Fruit fly (Drosophila melanogaster) whole organism, prepupa: ENCODE results near the gene Hsp60D.

Source experiments
- Blimp-1 ChIP-seq: fragments of 200-800 bp; sonication (Bioruptor generic); optimal IDR thresholded peaks from 3 replicates; lab custom pipeline; 2017; ENCODE audit warnings: missing biosample characterization, missing genetic modification characterization, mild to moderate bottlenecking, moderate library complexity, missing genetic modification reagents
- CG10669 ChIP-seq: fragments of 200-800 bp; sonication (Bioruptor generic); optimal IDR thresholded peaks from 3 replicates; lab custom pipeline; 2018; ENCODE audit warnings: missing biosample characterization, mild to moderate bottlenecking, missing genetic modification characterization, moderate library complexity
- CG11294 ChIP-seq: fragments of 200-800 bp; sonication (Bioruptor generic); IDR thresholded peaks from 2 replicates; pipeline ENCODE4 v1.3.6; 2022; ENCODE audit warnings: missing biosample characterization, missing genetic modification characterization
- CG11762 ChIP-seq: fragments of 200-800 bp; sonication (Bioruptor generic); optimal IDR thresholded peaks from 3 replicates; lab custom pipeline; 2016; ENCODE audit warnings: missing biosample characterization, missing genetic modification characterization; ENCODE audit not compliant: insufficient read depth
- CG11902 ChIP-seq: fragments of 200-800 bp; sonication (Bioruptor generic); optimal IDR thresholded peaks from 3 replicates; lab custom pipeline; 2016; ENCODE audit warnings: missing biosample characterization, missing genetic modification characterization
- CG15336 ChIP-seq: fragments of 200-800 bp; sonication (Bioruptor generic); IDR thresholded peaks from 2 replicates; pipeline ENCODE4 v1.3.6; 2022; ENCODE audit warnings: missing biosample characterization, missing genetic modification characterization
- CG1621 ChIP-seq: fragments of 200-800 bp; sonication (Bioruptor generic); optimal IDR thresholded peaks from 3 replicates; lab custom pipeline; 2018; ENCODE audit warnings: missing biosample characterization, mild to moderate bottlenecking, missing genetic modification characterization
- CG3032 ChIP-seq: fragments of 200-800 bp; optimal IDR thresholded peaks from 2 replicates; lab custom pipeline; 2019; ENCODE audit warnings: missing biosample characterization, mild to moderate bottlenecking, missing genetic modification characterization, moderate library complexity
- CG32006 ChIP-seq: fragments of 200-800 bp; sonication (Bioruptor generic); optimal IDR thresholded peaks from 3 replicates; lab custom pipeline; 2017; ENCODE audit warnings: missing biosample characterization, mild to moderate bottlenecking, missing genetic modification characterization
- CG34406 ChIP-seq: fragments of 200-800 bp; sonication (Bioruptor generic); optimal IDR thresholded peaks from 3 replicates; lab custom pipeline; 2016; ENCODE audit warnings: missing biosample characterization, missing genetic modification characterization
- CG3919 ChIP-seq: fragments of 200-800 bp; sonication (Bioruptor generic); optimal IDR thresholded peaks from 3 replicates; lab custom pipeline; 2016; ENCODE audit warnings: missing biosample characterization, missing genetic modification characterization
- CG4318 ChIP-seq: fragments of 200-800 bp; sonication (Bioruptor generic); optimal IDR thresholded peaks from 3 replicates; lab custom pipeline; 2017; ENCODE audit warnings: missing biosample characterization, mild to moderate bottlenecking, missing genetic modification characterization
- CG6163 ChIP-seq: fragments of 200-800 bp; sonication (Bioruptor generic); IDR thresholded peaks from 3 replicates; pipeline ENCODE4 v1.3.6; 2022; ENCODE audit warnings: missing biosample characterization, missing genetic modification characterization
- CG6792 ChIP-seq: fragments of 200-800 bp; sonication (Bioruptor generic); optimal IDR thresholded peaks from 3 replicates; lab custom pipeline; 2016; ENCODE audit warnings: missing biosample characterization, missing genetic modification characterization
- CG6854 ChIP-seq: fragments of 200-800 bp; sonication (Bioruptor generic); optimal IDR thresholded peaks from 2 replicates; lab custom pipeline; 2017; ENCODE audit warnings: missing biosample characterization, mild to moderate bottlenecking, missing genetic modification characterization
- CG7368 ChIP-seq: fragments of 200-800 bp; sonication (Bioruptor generic); optimal IDR thresholded peaks from 3 replicates; lab custom pipeline; 2016; ENCODE audit warnings: missing biosample characterization, missing genetic modification characterization
- CG8119 ChIP-seq: fragments of 200-800 bp; sonication (Bioruptor generic); IDR thresholded peaks from 3 replicates; pipeline ENCODE4 v1.3.6; 2022; ENCODE audit warnings: missing biosample characterization, missing genetic modification characterization
- CG8319 ChIP-seq: fragments of 200-800 bp; sonication (Bioruptor generic); optimal IDR thresholded peaks from 3 replicates; lab custom pipeline; 2016; ENCODE audit warnings: missing biosample characterization, missing genetic modification characterization
- CG9139 ChIP-seq: fragments of 200-800 bp; sonication (Bioruptor generic); optimal IDR thresholded peaks from 3 replicates; lab custom pipeline; 2017; ENCODE audit warnings: missing biosample characterization, mild to moderate bottlenecking, missing genetic modification characterization
- Eip75B ChIP-seq: fragments of 200-800 bp; sonication (Bioruptor generic); optimal IDR thresholded peaks from 3 replicates; lab custom pipeline; 2016; ENCODE audit warnings: missing biosample characterization, missing genetic modification characterization
- Eip78C ChIP-seq: fragments of 200-800 bp; sonication (Bioruptor generic); peaks from one replicate; lab custom pipeline; 2016; ENCODE audit warnings: missing biosample characterization, missing genetic modification characterization
- Eip93F ChIP-seq: fragments of 200-800 bp; sonication (Bioruptor generic); optimal IDR thresholded peaks from 2 replicates; lab custom pipeline; 2016; ENCODE audit warnings: missing biosample characterization, mild to moderate bottlenecking, missing genetic modification characterization
- Ets96B ChIP-seq: fragments of 200-800 bp; optimal IDR thresholded peaks from 2 replicates; lab custom pipeline; 2019; ENCODE audit warnings: missing biosample characterization, mild to moderate bottlenecking, missing genetic modification characterization, moderate library complexity
- Gug ChIP-seq: fragments of 200-800 bp; sonication (Bioruptor generic); IDR thresholded peaks from 2 replicates; pipeline ENCODE4 v1.3.6; 2022; ENCODE audit warnings: missing biosample characterization, missing genetic modification characterization
- Hr38 ChIP-seq: sonication (Bioruptor generic); optimal IDR thresholded peaks from 2 replicates; lab custom pipeline; 2016; ENCODE audit warnings: missing biosample characterization, missing genetic modification characterization
- Hr4 ChIP-seq: fragments of 200-800 bp; sonication (Bioruptor generic); optimal IDR thresholded peaks from 3 replicates; lab custom pipeline; 2016; ENCODE audit warnings: missing biosample characterization, missing genetic modification characterization
- Lpt ChIP-seq: fragments of 200-800 bp; sonication (Bioruptor generic); optimal IDR thresholded peaks from 3 replicates; lab custom pipeline; 2016; ENCODE audit warnings: missing biosample characterization, missing genetic modification characterization
- Met ChIP-seq: fragments of 200-800 bp; sonication (Bioruptor generic); optimal IDR thresholded peaks from 3 replicates; lab custom pipeline; 2016; ENCODE audit warnings: missing biosample characterization, missing genetic modification characterization
- OdsH ChIP-seq: fragments of 200-800 bp; sonication (Bioruptor generic); optimal IDR thresholded peaks from 3 replicates; lab custom pipeline; 2016; ENCODE audit warnings: missing biosample characterization, missing genetic modification characterization
- Smox ChIP-seq: fragments of 200-800 bp; sonication (Bioruptor generic); optimal IDR thresholded peaks from 3 replicates; lab custom pipeline; 2016; ENCODE audit warnings: missing biosample characterization, missing genetic modification characterization
- Sox102F ChIP-seq: fragments of 200-800 bp; sonication (Bioruptor generic); optimal IDR thresholded peaks from 2 replicates; lab custom pipeline; 2016; ENCODE audit warnings: missing biosample characterization, mild to moderate bottlenecking, missing genetic modification characterization
- Sox14 ChIP-seq: fragments of 200-800 bp; sonication (Bioruptor generic); optimal IDR thresholded peaks from 3 replicates; lab custom pipeline; 2016; ENCODE audit warnings: missing biosample characterization, missing genetic modification characterization
- Sox15 ChIP-seq: fragments of 200-800 bp; sonication (Bioruptor generic); optimal IDR thresholded peaks from 3 replicates; lab custom pipeline; 2016; ENCODE audit warnings: missing biosample characterization, missing genetic modification characterization
- achi ChIP-seq: fragments of 200-800 bp; sonication (Bioruptor generic); optimal IDR thresholded peaks from 3 replicates; lab custom pipeline; 2016; ENCODE audit warnings: missing biosample characterization, missing genetic modification characterization
- acj6 ChIP-seq: fragments of 200-800 bp; sonication (Bioruptor generic); optimal IDR thresholded peaks from 3 replicates; lab custom pipeline; 2016; ENCODE audit warnings: missing biosample characterization, missing genetic modification characterization
- cyc ChIP-seq: fragments of 200-800 bp; sonication (Bioruptor generic); optimal IDR thresholded peaks from 3 replicates; lab custom pipeline; 2016; ENCODE audit warnings: missing biosample characterization, missing genetic modification characterization
- dac ChIP-seq: fragments of 200-800 bp; sonication (Bioruptor generic); optimal IDR thresholded peaks from 2 replicates; lab custom pipeline; 2017; ENCODE audit warnings: missing biosample characterization, mild to moderate bottlenecking, missing genetic modification characterization
- eg ChIP-seq: fragments of 200-800 bp; sonication (Bioruptor generic); IDR thresholded peaks from 3 replicates; pipeline ENCODE4 v1.3.6; 2022; ENCODE audit warnings: missing biosample characterization, missing genetic modification characterization
- fd59A ChIP-seq: fragments of 200-800 bp; sonication (Bioruptor generic); optimal IDR thresholded peaks from 2 replicates; lab custom pipeline; 2017; ENCODE audit warnings: missing biosample characterization, mild to moderate bottlenecking, missing genetic modification characterization, missing genetic modification reagents
- fd85E ChIP-seq: fragments of 200-800 bp; sonication (Bioruptor generic); optimal IDR thresholded peaks from 3 replicates; lab custom pipeline; 2016; ENCODE audit warnings: missing biosample characterization, missing genetic modification characterization
- fkh ChIP-seq: fragments of 200-800 bp; sonication (Bioruptor generic); optimal IDR thresholded peaks from 3 replicates; lab custom pipeline; 2017; ENCODE audit warnings: missing biosample characterization, mild to moderate bottlenecking, missing genetic modification characterization, moderate library complexity
- lz ChIP-seq: fragments of 200-800 bp; sonication (Bioruptor generic); optimal IDR thresholded peaks from 3 replicates; lab custom pipeline; 2016; ENCODE audit warnings: missing biosample characterization, missing genetic modification characterization
- net ChIP-seq: fragments of 200-800 bp; sonication (Bioruptor generic); optimal IDR thresholded peaks from 3 replicates; lab custom pipeline; 2016; ENCODE audit warnings: missing biosample characterization, missing genetic modification characterization
- pdm3 ChIP-seq: fragments of 200-800 bp; sonication (Bioruptor generic); optimal IDR thresholded peaks from 3 replicates; lab custom pipeline; 2016; ENCODE audit warnings: missing biosample characterization, missing genetic modification characterization
- salr ChIP-seq, 2 experiments: fragments of 200-800 bp; sonication (Bioruptor generic); optimal IDR thresholded peaks; 3 replicates each; lab custom pipeline; 2016 to 2018; ENCODE audit warnings: missing biosample characterization in 2 of 2, missing genetic modification characterization in 2 of 2, mild to moderate bottlenecking in 1 of 2
- spab ChIP-seq: fragments of 200-800 bp; sonication (Bioruptor generic); optimal IDR thresholded peaks from 2 replicates; lab custom pipeline; 2017; ENCODE audit warnings: missing biosample characterization, mild to moderate bottlenecking, missing genetic modification characterization, missing genetic modification reagents
- ss ChIP-seq, 2 experiments: fragments of 200-800 bp; sonication (Bioruptor generic); optimal IDR thresholded peaks; 2 replicates in 1 of 2; 3 replicates in 1 of 2; lab custom pipeline; 2017 to 2018; ENCODE audit warnings: mild to moderate bottlenecking in 2 of 2, missing biosample characterization in 2 of 2, missing genetic modification characterization in 2 of 2, moderate library complexity in 1 of 2
- svp ChIP-seq: fragments of 200-800 bp; sonication (Bioruptor generic); peaks from one replicate; lab custom pipeline; 2016; ENCODE audit warnings: missing biosample characterization, missing genetic modification characterization
- topi ChIP-seq: fragments of 200-800 bp; sonication (Bioruptor generic); optimal IDR thresholded peaks from 3 replicates; lab custom pipeline; 2016; ENCODE audit warnings: missing biosample characterization, missing genetic modification characterization
- vri ChIP-seq: fragments of 200-800 bp; sonication (Bioruptor generic); optimal IDR thresholded peaks from 3 replicates; lab custom pipeline; 2016; ENCODE audit warnings: missing biosample characterization, mild to moderate bottlenecking, missing genetic modification characterization

The Hsp60D gene

DNA sequence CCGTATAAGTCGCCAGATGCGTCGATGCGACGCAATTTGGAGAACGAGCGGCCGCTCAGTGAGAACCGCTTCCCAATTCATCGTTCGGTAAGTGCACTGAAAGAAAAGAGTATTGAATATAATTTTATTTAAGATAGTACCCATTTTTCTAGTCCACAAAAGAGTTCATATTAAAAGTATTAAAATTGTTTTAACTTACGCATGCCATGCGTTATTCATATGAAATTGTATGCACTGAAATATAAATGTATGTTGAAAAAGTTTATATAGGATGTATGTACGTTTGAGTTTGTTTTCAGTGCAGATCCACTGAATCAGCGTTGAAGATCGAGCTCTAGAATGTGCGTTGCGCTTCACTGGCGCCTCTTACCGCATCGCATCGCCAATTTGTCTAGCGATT lies 49.7 kb downstream of the Hsp60D start (continued):
- TF ChIP-seq cyc (GFP tag; lab: Kevin White, UChicago), result no peak
- 0 out of 3 replicates have a peak, but pooled peaks have one; percentile 24 for TF ChIP-seq CG6163
- TF ChIP-seq achi (GFP tag; lab: Kevin White, UChicago), result peak; percentile 18
- no peak for TF ChIP-seq Eip75B (GFP tag; lab: Kevin White, UChicago)
- peak; percentile 23 for TF ChIP-seq net (GFP tag; lab: Kevin White, UChicago)
- peak; percentile 5 for TF ChIP-seq Sox14
- TF ChIP-seq CG9139 (GFP tag; lab: Kevin White, UChicago), result no peak
- TF ChIP-seq Sox15, result no peak
- TF ChIP-seq CG10669 (GFP tag; lab: Kevin White, UChicago), result no peak
- TF ChIP-seq Gug (GFP tag; lab: Robert Waterston, UW), result no peak
- TF ChIP-seq CG3032 (tag; lab: Kevin White, UChicago), result no peak
- no peak for TF ChIP-seq Blimp-1 (GFP tag; lab: Kevin White, UChicago)
- no peak for TF ChIP-seq Met (GFP tag; lab: Kevin White, UChicago)

DNA sequence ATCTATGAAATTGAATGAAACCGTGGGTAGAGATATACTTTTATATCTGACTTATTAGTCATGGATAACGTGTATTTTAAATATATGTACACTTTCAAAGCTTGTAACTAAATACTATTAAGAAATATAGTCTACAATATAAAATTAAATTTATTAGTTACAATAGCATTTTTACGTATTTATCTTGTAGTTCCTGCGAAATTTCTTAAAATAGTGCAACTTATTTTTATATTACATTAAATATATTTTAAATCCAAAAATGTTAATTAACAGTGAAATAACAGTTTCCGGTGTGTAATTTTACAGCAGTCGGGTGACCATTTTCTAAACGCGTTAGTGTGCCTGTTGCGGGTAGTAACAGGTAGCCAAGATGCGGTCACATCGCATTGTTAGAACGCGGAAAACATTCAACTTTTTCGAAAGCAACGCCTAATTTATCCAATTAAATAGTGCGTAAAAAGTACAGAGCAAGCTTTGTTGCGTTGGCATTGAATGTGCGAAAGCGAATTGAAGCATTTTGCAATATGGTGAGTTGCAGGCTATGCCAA lies 50.6 kb downstream of the Hsp60D start, which contains the start of the genes CG10859 and CG7110:
TSS of gene CG10859 (minus strand) at position 51 of the 548 bp plus-strand sequence.
TSS of gene CG7110 (plus strand) at position 378 of the 548 bp plus-strand sequence.
- TF ChIP-seq CG11294 (GFP tag; lab: Robert Waterston, UW), result no peak
- TF ChIP-seq salr (GFP tag; optimal IDR thresholded peaks at IDR 0.05; lab: Kevin White, UChicago), result no peak
- TF ChIP-seq Eip93F, result no peak
- peak; percentile 19 for TF ChIP-seq OdsH (GFP tag; lab: Kevin White, UChicago)
- TF ChIP-seq vri, result no peak
- TF ChIP-seq CG4318 (GFP tag; lab: Kevin White, UChicago), result no peak
- peak; percentile 2 for TF ChIP-seq cyc (GFP tag; lab: Kevin White, UChicago)
- peak; percentile 26 for TF ChIP-seq CG3919
- no peak for TF ChIP-seq CG1621 (tag; lab: Kevin White, UChicago)
- no peak for TF ChIP-seq CG15336 (GFP tag; lab: Robert Waterston, UW)
- peak; percentile 12 for TF ChIP-seq CG3032 (tag; lab: Kevin White, UChicago)
- TF ChIP-seq CG11902, result no peak
- no peak for TF ChIP-seq fd85E (GFP tag; lab: Kevin White, UChicago)
- no peak for TF ChIP-seq net (GFP tag; lab: Kevin White, UChicago)
- no peak for TF ChIP-seq Hr38 (GFP tag; lab: Kevin White, UChicago)
- no peak for TF ChIP-seq pdm3 (GFP tag; lab: Kevin White, UChicago)
- no peak for TF ChIP-seq CG8119 (GFP tag; lab: Robert Waterston, UW)
- no peak for TF ChIP-seq CG6163
- peak in 1 of 2 experiments; percentile 40 for TF ChIP-seq ss (GFP tag; optimal IDR thresholded peaks at IDR 0.05; lab: Kevin White, UChicago)
- no peak for TF ChIP-seq Sox14
- no peak for TF ChIP-seq CG6854 (GFP tag; lab: Kevin White, UChicago)
- no peak for TF ChIP-seq dac
- TF ChIP-seq Hr4 (GFP tag; lab: Kevin White, UChicago), result no peak
- TF ChIP-seq Sox15, result no peak
- TF ChIP-seq eg (GFP tag; lab: Robert Waterston, UW), result no peak
- peak; percentile 12 for TF ChIP-seq Sox102F
- no peak for TF ChIP-seq CG32006 (GFP tag; lab: Kevin White, UChicago)
- TF ChIP-seq spab, result no peak
- TF ChIP-seq acj6 (GFP tag; lab: Kevin White, UChicago), result no peak
- no peak for TF ChIP-seq Smox (GFP tag; lab: Kevin White, UChicago)
- TF ChIP-seq CG8319 (GFP tag; lab: Kevin White, UChicago), result no peak
- TF ChIP-seq topi, result peak; percentile 27
- TF ChIP-seq CG11762 (GFP tag; lab: Kevin White, UChicago), result no peak
- TF ChIP-seq CG7368, result no peak
- no peak for TF ChIP-seq fkh (GFP tag; lab: Kevin White, UChicago)
- TF ChIP-seq Eip78C (GFP tag; lab: Kevin White, UChicago), result peak; percentile 83
- TF ChIP-seq CG34406, result peak; percentile 25
- no peak for TF ChIP-seq Ets96B (tag; lab: Kevin White, UChicago)
- no peak for TF ChIP-seq CG6792 (GFP tag; lab: Kevin White, UChicago)
- peak; percentile 25 for TF ChIP-seq lz (GFP tag; lab: Kevin White, UChicago)
- no peak for TF ChIP-seq achi (GFP tag; lab: Kevin White, UChicago)
- no peak for TF ChIP-seq svp
- TF ChIP-seq fd59A (GFP tag; lab: Kevin White, UChicago), result no peak
- TF ChIP-seq Lpt (GFP tag; lab: Kevin White, UChicago), result no peak
- peak; percentile 33 for TF ChIP-seq Met (GFP tag; lab: Kevin White, UChicago)
